Fruit fly (Drosophila melanogaster): Measurements from ENCODE around the gene Ssdp.

The Ssdp gene

dm6 chr3R:18171983-18172967 is 27.1 kb downstream of the Ssdp start (continued):
- TF ChIP-seq H2.0 (GFP tag; IDR thresholded peaks at IDR 0.05) = peak; percentile 80
- TF ChIP-seq TFAM (GFP tag; optimal IDR thresholded peaks at IDR 0.05) = peak; percentile 56
- no peak for TF ChIP-seq CG1603 (tag; optimal IDR thresholded peaks at IDR 0.05)
- peak; percentile 94 for TF ChIP-seq ATbp (GFP tag; optimal IDR thresholded peaks at IDR 0.05)
- peak; percentile 89 for TF ChIP-seq Mad (GFP tag; optimal IDR thresholded peaks at IDR 0.05)
- TF ChIP-seq CG11723 (GFP tag; optimal IDR thresholded peaks at IDR 0.05) = peak; percentile 89
- peak; percentile 95 for TF ChIP-seq zf30C (GFP tag; optimal IDR thresholded peaks at IDR 0.05)
- TF ChIP-seq CG2116 (GFP tag; optimal IDR thresholded peaks at IDR 0.05) = peak; percentile 75
- no peak for TF ChIP-seq pita (GFP tag; optimal IDR thresholded peaks at IDR 0.05)
- peak; percentile 92 for TF ChIP-seq Atf-2 (GFP tag; optimal IDR thresholded peaks at IDR 0.05)
- TF ChIP-seq gcm2 (GFP tag; optimal IDR thresholded peaks at IDR 0.05) = peak; percentile 89
- TF ChIP-seq tap (tag; optimal IDR thresholded peaks at IDR 0.05) = peak; percentile 86
- TF ChIP-seq dmrt99B (tag; optimal IDR thresholded peaks at IDR 0.05) = peak; percentile 95
- peak; percentile 92 for TF ChIP-seq tin (GFP tag; optimal IDR thresholded peaks at IDR 0.05)
- peak; percentile 78 for TF ChIP-seq NK7.1 (GFP tag; optimal IDR thresholded peaks at IDR 0.05)
- TF ChIP-seq sim (GFP tag; IDR thresholded peaks at IDR 0.05) = no peak
- no peak for TF ChIP-seq inv (GFP tag; IDR thresholded peaks at IDR 0.05; ENCODE audit: partially characterized antibody)
- TF ChIP-seq CG6683 (GFP tag; optimal IDR thresholded peaks at IDR 0.05) = peak; percentile 90
- TF ChIP-seq pfk (GFP tag; optimal IDR thresholded peaks at IDR 0.05) = peak; percentile 6
- peak; percentile 94 for TF ChIP-seq CG15269 (tag; optimal IDR thresholded peaks at IDR 0.05)
- peak; percentile 69 for TF ChIP-seq dm (GFP tag; optimal IDR thresholded peaks at IDR 0.05)
- no peak for TF ChIP-seq Sin3A (optimal IDR thresholded peaks at IDR 0.05)
- peak; percentile 71 for TF ChIP-seq CG17612 (GFP tag; IDR thresholded peaks at IDR 0.05)
- TF ChIP-seq CG17361 (GFP tag; IDR thresholded peaks at IDR 0.05) = peak; percentile 98
- TF ChIP-seq gsb-n (tag; optimal IDR thresholded peaks at IDR 0.05) = peak; percentile 91
- peak; percentile 94 for TF ChIP-seq CG10979 (tag; optimal IDR thresholded peaks at IDR 0.05)
- TF ChIP-seq ham (GFP tag; IDR thresholded peaks at IDR 0.05) = no peak
- no peak for TF ChIP-seq bbx (GFP tag; IDR thresholded peaks at IDR 0.05; ENCODE audit: partially characterized antibody)
- peak; percentile 85 for TF ChIP-seq Bdp1 (GFP tag; optimal IDR thresholded peaks at IDR 0.05)
- peak; percentile 94 for TF ChIP-seq org-1 (GFP tag; optimal IDR thresholded peaks at IDR 0.05)
- TF ChIP-seq caup (GFP tag; optimal IDR thresholded peaks at IDR 0.05; ENCODE audit: severe bottlenecking) = peak; percentile 93
- TF ChIP-seq Nf-YA (GFP tag; IDR thresholded peaks at IDR 0.05) = peak; percentile 70
- peak; percentile 72 for TF ChIP-seq CG3838 (GFP tag; optimal IDR thresholded peaks at IDR 0.05)
- TF ChIP-seq Oli (tag; optimal IDR thresholded peaks at IDR 0.05) = peak; percentile 95
- TF ChIP-seq pum (GFP tag; optimal IDR thresholded peaks at IDR 0.05) = peak; percentile 91
- TF ChIP-seq HLHmδ (GFP tag; optimal IDR thresholded peaks at IDR 0.05) = no peak
- peak; percentile 38; the same call in 1 of the 2 replicates for TF ChIP-seq Dref (GFP tag; IDR thresholded peaks at IDR 0.05)
- peak; percentile 16 for TF ChIP-seq CG4360 (GFP tag; IDR thresholded peaks at IDR 0.05)
- peak; percentile 71 for TF ChIP-seq MTF-1 (GFP tag; optimal IDR thresholded peaks at IDR 0.05; ENCODE audit: borderline replicate concordance)
- peak; percentile 66 for TF ChIP-seq Rx (GFP tag; IDR thresholded peaks at IDR 0.05)
- peak; percentile 92 for TF ChIP-seq HHEX (GFP tag; optimal IDR thresholded peaks at IDR 0.05)
- peak; percentile 95 for TF ChIP-seq az2 (GFP tag; optimal IDR thresholded peaks at IDR 0.05)
- TF ChIP-seq psq (GFP tag; optimal IDR thresholded peaks at IDR 0.05) = peak; percentile 66
- TF ChIP-seq jigr1 (GFP tag; IDR thresholded peaks at IDR 0.05) = peak; percentile 48; the same call in 2 of the 3 replicates
- peak; percentile 82 for TF ChIP-seq CG8281 (tag; optimal IDR thresholded peaks at IDR 0.05)
- TF ChIP-seq CG34224 (GFP tag; IDR thresholded peaks at IDR 0.05; ENCODE audit: partially characterized antibody) = no peak
- TF ChIP-seq CG12769 (tag; optimal IDR thresholded peaks at IDR 0.05) = no peak
- peak; percentile 84 for TF ChIP-seq peb (GFP tag; IDR thresholded peaks at IDR 0.05)

Measured in whole organism, embryonic.